Worm (Caenorhabditis elegans) whole organism, late embryonic: ENCODE results near the gene cwp-4.

Source experiments
- F13H6.1 ChIP-seq: sonication (generic microtip); optimal IDR thresholded peaks from 2 replicates; lab custom pipeline; 2016; ENCODE audit warnings: missing genetic modification characterization, missing compliant biosample characterization
- K02D7.2 ChIP-seq: sonication (generic microtip); optimal IDR thresholded peaks from 2 replicates; lab custom pipeline; 2017; ENCODE audit warnings: mild to moderate bottlenecking, missing genetic modification characterization, missing compliant biosample characterization
- ama-1 ChIP-seq: fragments of 150-350 bp; optimal IDR thresholded peaks from 2 replicates; lab custom pipeline; 2014
- pha-2 ChIP-seq: sonication (generic microtip); optimal IDR thresholded peaks from 2 replicates; lab custom pipeline; 2017; ENCODE audit warnings: mild to moderate bottlenecking, missing genetic modification characterization, missing compliant biosample characterization

DNA sequence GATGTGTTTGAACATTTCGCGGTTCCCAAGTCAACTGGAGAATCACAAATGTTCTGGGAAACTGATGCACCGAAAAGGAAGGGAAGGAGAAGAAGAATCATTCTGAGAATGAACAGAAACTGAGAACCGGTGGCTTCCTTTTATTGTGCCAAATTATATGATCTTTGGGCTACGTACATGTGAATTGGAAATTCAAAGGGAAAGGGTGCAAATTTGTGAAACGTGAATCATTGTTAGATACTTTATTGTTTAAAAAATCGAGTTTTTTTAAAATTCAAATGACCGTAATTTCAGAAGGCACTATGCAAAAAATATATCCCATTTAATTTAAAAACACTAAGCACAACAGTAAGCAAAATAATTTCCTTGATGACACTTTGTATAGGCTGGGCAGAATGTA, 18.4 kb upstream of the cwp-4 start, which contains the start of gene K11D12.6:
- TF ChIP-seq pha-2 (tag; lab: Kevin White, UChicago) (no peak), ama-1 (no peak), F13H6.1 (tag; lab: Kevin White, UChicago) (no peak), K02D7.2 (no peak)
